Worm (Caenorhabditis elegans) whole organism, dauer: ENCODE results near the gene M110.8.

Experiments
- unc-62 ChIP-seq: sonication (generic microtip); optimal IDR thresholded peaks from 2 replicates; lab custom pipeline; 2017; ENCODE audit warnings: missing biosample characterization, missing genetic modification reagents, missing genetic modification characterization

The M110.8 gene

ce11 chrII:8178614-8179013, 30.8 kb downstream of the M110.8 start:
- TF ChIP-seq unc-62 (GFP tag; lab: Kevin White, UChicago) = no peak

ce11 chrII:8177095-8177494, 32.3 kb downstream of the M110.8 start, which contains the start of gene acr-14:
TSS of gene acr-14 (minus strand) at chrII:8177195.
- no peak for TF ChIP-seq unc-62 (GFP tag; lab: Kevin White, UChicago)

DNA sequence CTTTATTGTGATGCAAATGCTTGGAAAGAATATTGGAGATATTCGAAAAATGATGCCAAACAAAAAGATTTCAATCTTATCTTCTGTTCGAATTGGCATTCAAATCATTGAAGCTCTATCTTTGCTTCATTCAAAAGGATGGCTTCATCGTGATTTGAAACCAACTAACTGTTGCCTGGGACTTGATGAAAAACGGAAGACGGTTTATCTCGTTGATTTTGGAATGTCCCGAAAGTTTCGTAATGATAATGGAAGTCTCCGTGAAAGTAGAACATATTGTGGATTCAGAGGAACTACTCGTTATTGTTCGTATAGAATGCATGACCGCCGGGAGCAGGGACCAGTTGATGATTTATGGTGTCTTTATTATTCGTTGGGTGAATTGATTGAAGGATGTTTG, 35.2 kb downstream of the M110.8 start:
- no peak for TF ChIP-seq unc-62 (GFP tag; lab: Kevin White, UChicago)

ce11 chrII:8173449-8173848, 35.9 kb downstream of the M110.8 start, which contains the start of the genes decr-1.3 and T05C12.1:
TSS of gene decr-1.3 (minus strand) at chrII:8173549.
TSS of gene T05C12.1 (plus strand) at chrII:8173680.
- no peak for TF ChIP-seq unc-62 (GFP tag; lab: Kevin White, UChicago)

ce11 chrII:8170374-8170773, 39.0 kb downstream of the M110.8 start, which contains the start of gene T05C12.11:
TSS of gene T05C12.11 (minus strand) at chrII:8170474.
- TF ChIP-seq unc-62 (GFP tag; lab: Kevin White, UChicago) = no peak

DNA sequence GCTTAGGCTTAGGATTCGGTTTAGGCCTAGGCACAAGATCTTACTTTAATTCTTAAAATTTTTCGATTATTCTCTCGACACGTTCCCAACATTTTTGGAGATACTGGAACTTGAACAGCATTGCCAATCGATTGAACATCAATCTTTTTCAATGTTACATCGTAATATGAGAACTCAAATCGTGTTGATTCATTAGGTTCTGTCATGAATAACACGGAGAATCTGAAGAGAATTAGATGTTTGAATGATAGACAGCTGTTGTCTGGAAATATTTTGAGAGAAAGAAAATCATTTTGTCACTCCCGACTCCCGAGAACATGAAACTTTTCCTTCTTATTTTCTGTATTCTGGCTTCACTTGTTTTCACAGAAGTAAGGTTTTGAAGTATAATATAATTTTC, 40.1 kb downstream of the M110.8 start, which contains the start of gene T05C12.15:
TSS of gene T05C12.15 (plus strand) at position 301 of the 400 bp plus-strand sequence.
- no peak for TF ChIP-seq unc-62 (GFP tag; lab: Kevin White, UChicago)

DNA sequence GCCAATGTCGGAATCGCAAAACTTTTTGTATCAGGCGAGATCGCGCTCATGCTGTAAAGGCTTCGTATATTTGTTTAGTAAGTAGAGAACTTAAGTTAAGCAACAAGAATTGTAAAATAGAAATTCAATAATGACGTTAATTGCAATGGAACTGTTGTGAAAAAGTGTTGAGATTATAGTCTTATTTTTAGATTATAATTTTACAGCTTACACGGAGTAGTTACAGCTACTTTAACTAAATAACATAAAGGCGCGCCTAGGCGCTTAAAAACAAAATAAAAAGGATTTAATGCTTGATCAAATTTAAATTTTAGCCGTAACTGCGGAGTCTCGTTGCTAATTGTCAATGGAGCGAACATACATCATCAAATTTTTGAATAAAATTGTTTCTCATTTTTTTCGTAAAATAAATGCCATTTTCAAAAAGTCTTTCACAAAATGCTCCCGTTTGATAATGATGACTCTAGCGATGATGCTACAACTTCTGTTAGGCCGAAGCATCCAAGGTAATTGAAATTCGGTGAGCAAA, 47.2 kb downstream of the M110.8 start, which contains the start of the genes emb-27 and rrf-3:
TSS of gene emb-27 (minus strand) at position 51 of the 529 bp plus-strand sequence.
TSS of gene rrf-3 (plus strand) at position 346 of the 529 bp plus-strand sequence.
- no peak for TF ChIP-seq unc-62 (GFP tag; lab: Kevin White, UChicago)

- no peak for TF ChIP-seq unc-62 (GFP tag; lab: Kevin White, UChicago)
Observed at ce11 chrII:8160916-8161315, 48.5 kb downstream of the M110.8 start.

ce11 chrII:8157991-8158390, 51.4 kb downstream of the M110.8 start, which contains the start of gene pch-2:
TSS of gene pch-2 (plus strand) at chrII:8158349.
- TF ChIP-seq unc-62 (GFP tag; lab: Kevin White, UChicago) = no peak
